Fruit fly (Drosophila melanogaster) whole organism: ENCODE measurements around the gene CG44303.
A peak's percentile ranks its signal among the peaks of the same experiment; 100 is the strongest.

ENCODE experiments used
- CG8478 ChIP-seq: fragments of >200 bp; optimal IDR thresholded peaks from 2 replicates; lab custom pipeline; 2018; ENCODE audit warnings: inconsistent platforms
- Dll ChIP-seq: fragments of >200 bp; optimal IDR thresholded peaks from 2 replicates; lab custom pipeline; 2017
- EcR ChIP-seq, 2 experiments: fragments of >200 bp; optimal IDR thresholded peaks; 2 replicates each; lab custom pipeline; 2017; ENCODE audit warnings: missing biosample characterization in 2 of 2, missing genetic modification characterization in 2 of 2, missing genetic modification reagents in 2 of 2
- pan ChIP-seq: fragments of >200 bp; optimal IDR thresholded peaks from 2 replicates; lab custom pipeline; 2017
- psq ChIP-seq: fragments of >200 bp; optimal IDR thresholded peaks from 2 replicates; lab custom pipeline; 2017
- usp ChIP-seq: fragments of >200 bp; optimal IDR thresholded peaks from 2 replicates; lab custom pipeline; 2017; ENCODE audit warnings: missing biosample characterization, missing genetic modification characterization, mixed read lengths

CG44303 gene

dm6 chrX:6679502-6679810 is 7.8 kb downstream of the CG44303 start:
- no peak for TF ChIP-seq EcR (GFP tag; optimal IDR thresholded peaks at IDR 0.05; lab: Kevin White, UChicago)
- no peak for TF ChIP-seq psq
- no peak for TF ChIP-seq pan (lab: Kevin White, UChicago)
- peak; percentile 16 for TF ChIP-seq Dll

- no peak for TF ChIP-seq pan (lab: Kevin White, UChicago)
- no peak for TF ChIP-seq EcR (GFP tag; optimal IDR thresholded peaks at IDR 0.05; lab: Kevin White, UChicago)
- no peak for TF ChIP-seq usp (GFP tag; lab: Kevin White, UChicago)
- no peak for TF ChIP-seq Dll
- no peak for TF ChIP-seq psq
- no peak for TF ChIP-seq CG8478 (lab: Kevin White, UChicago)
Observed at dm6 chrX:6678635-6679501, 8.4 kb downstream of the CG44303 start, which contains the start of gene ND-ASHI. TSS of gene ND-ASHI (minus strand) at chrX:6679118.

dm6 chrX:6677826-6678489 is 9.3 kb downstream of the CG44303 start, which contains the start of gene Fum1:
TSS of gene Fum1 (plus strand) at chrX:6678424.
- TF ChIP-seq usp (GFP tag; lab: Kevin White, UChicago) = no peak
- no peak for TF ChIP-seq psq
- TF ChIP-seq CG8478 (lab: Kevin White, UChicago) = no peak
- TF ChIP-seq EcR (GFP tag; optimal IDR thresholded peaks at IDR 0.05; lab: Kevin White, UChicago) = no peak
- TF ChIP-seq Dll = no peak
- no peak for TF ChIP-seq pan (lab: Kevin White, UChicago)

dm6 chrX:6673637-6674487 is 13.4 kb downstream of the CG44303 start, which contains the start of the genes CG3198 and Mcm6:
TSS of gene CG3198 (minus strand) at chrX:6673973.
TSS of gene Mcm6 (plus strand) at chrX:6674387.
- TF ChIP-seq Dll = no peak
- TF ChIP-seq pan (lab: Kevin White, UChicago) = no peak
- TF ChIP-seq CG8478 (lab: Kevin White, UChicago) = no peak
- TF ChIP-seq EcR (GFP tag; optimal IDR thresholded peaks at IDR 0.05; lab: Kevin White, UChicago) = no peak
- TF ChIP-seq usp (GFP tag; lab: Kevin White, UChicago) = no peak

- TF ChIP-seq pan (lab: Kevin White, UChicago) = no peak
- no peak for TF ChIP-seq EcR (GFP tag; optimal IDR thresholded peaks at IDR 0.05; lab: Kevin White, UChicago)
- no peak for TF ChIP-seq psq
Observed at dm6 chrX:6663976-6664375, 23.2 kb downstream of the CG44303 start.

dm6 chrX:6662876-6663551 is 24.2 kb downstream of the CG44303 start:
- TF ChIP-seq Dll (no peak), CG8478 (lab: Kevin White, UChicago) (no peak), psq (no peak), pan (lab: Kevin White, UChicago) (no peak), EcR (GFP tag; optimal IDR thresholded peaks at IDR 0.05; lab: Kevin White, UChicago) (no peak), usp (GFP tag; lab: Kevin White, UChicago) (no peak)

- TF ChIP-seq Dll (no peak), usp (GFP tag; lab: Kevin White, UChicago) (no peak), EcR (GFP tag; optimal IDR thresholded peaks at IDR 0.05; lab: Kevin White, UChicago) (no peak), pan (lab: Kevin White, UChicago) (no peak), CG8478 (lab: Kevin White, UChicago) (no peak), psq (no peak)
Observed at dm6 chrX:6662378-6662777, 24.8 kb downstream of the CG44303 start.

dm6 chrX:6661880-6662279 is 25.3 kb downstream of the CG44303 start:
- TF ChIP-seq CG8478 (lab: Kevin White, UChicago) (no peak), usp (GFP tag; lab: Kevin White, UChicago) (no peak), psq (no peak), EcR (GFP tag; optimal IDR thresholded peaks at IDR 0.05; lab: Kevin White, UChicago) (no peak), Dll (no peak), pan (lab: Kevin White, UChicago) (no peak)

dm6 chrX:6661392-6661837 is 25.8 kb downstream of the CG44303 start, which contains the start of the genes CG3224 and Ctr1A:
TSS of gene CG3224 (minus strand) at chrX:6661462.
TSS of gene Ctr1A (plus strand) at chrX:6661647.
- TF ChIP-seq pan (lab: Kevin White, UChicago) (no peak), Dll (no peak), psq (no peak), usp (GFP tag; lab: Kevin White, UChicago) (no peak), EcR (GFP tag; optimal IDR thresholded peaks at IDR 0.05; lab: Kevin White, UChicago) (no peak), CG8478 (lab: Kevin White, UChicago) (no peak)

dm6 chrX:6659919-6660318 is 27.3 kb downstream of the CG44303 start:
- TF ChIP-seq psq (no peak), usp (GFP tag; lab: Kevin White, UChicago) (no peak), EcR (GFP tag; optimal IDR thresholded peaks at IDR 0.05; lab: Kevin White, UChicago) (no peak), pan (lab: Kevin White, UChicago) (no peak), CG8478 (lab: Kevin White, UChicago) (no peak), Dll (no peak)
